Fruit fly (Drosophila melanogaster) whole organism, wandering third instar larva: ENCODE data around the gene CG8042.
A peak's percentile ranks its signal among the peaks of the same experiment; 100 is the strongest.

Source experiments
- CG32264 ChIP-seq: fragments of 200-800 bp; sonication (Bioruptor generic); optimal IDR thresholded peaks from 2 replicates; lab custom pipeline; 2016; ENCODE audit warnings: missing biosample characterization, missing genetic modification characterization
- GATAd ChIP-seq: sonication (Bioruptor generic); optimal IDR thresholded peaks from 2 replicates; lab custom pipeline; 2016; ENCODE audit warnings: missing biosample characterization, missing genetic modification characterization
- HLH106 ChIP-seq: fragments of 200-800 bp; optimal IDR thresholded peaks from 3 replicates; lab custom pipeline; 2019; ENCODE audit warnings: missing biosample characterization, mild to moderate bottlenecking, missing genetic modification characterization, moderate library complexity
- Hnf4 ChIP-seq: fragments of 200-800 bp; sonication (Bioruptor generic); optimal IDR thresholded peaks from 2 replicates; lab custom pipeline; 2016; ENCODE audit warnings: missing biosample characterization, mild to moderate bottlenecking, missing genetic modification characterization
- Hr78 ChIP-seq: fragments of >200 bp; optimal IDR thresholded peaks from 2 replicates; lab custom pipeline; 2017; ENCODE audit warnings: missing biosample characterization, missing genetic modification characterization
- Hr83 ChIP-seq: fragments of 200-300 bp; sonication (Bioruptor generic); optimal IDR thresholded peaks from 2 replicates; lab custom pipeline; 2016; ENCODE audit warnings: missing biosample characterization, mild to moderate bottlenecking, missing genetic modification characterization, moderate library complexity; ENCODE audit not compliant: poor library complexity, severe bottlenecking
- Jra ChIP-seq: sonication (Bioruptor generic); optimal IDR thresholded peaks from 2 replicates; lab custom pipeline; 2016; ENCODE audit warnings: missing biosample characterization, missing genetic modification characterization
- Mio ChIP-seq: sonication (Bioruptor generic); optimal IDR thresholded peaks from 2 replicates; lab custom pipeline; 2016; ENCODE audit warnings: missing biosample characterization, missing genetic modification characterization
- Myc ChIP-seq: fragments of >200 bp; optimal IDR thresholded peaks from 2 replicates; lab custom pipeline; 2017
- N ChIP-seq: fragments of >200 bp; optimal IDR thresholded peaks from 2 replicates; lab custom pipeline; 2018; ENCODE audit warnings: missing biosample characterization, missing external identifiers, missing genetic modification characterization
- OdsH ChIP-seq: fragments of 200-800 bp; sonication (Bioruptor generic); optimal IDR thresholded peaks from 2 replicates; lab custom pipeline; 2016; ENCODE audit warnings: missing biosample characterization, mild to moderate bottlenecking, missing genetic modification characterization
- Rel ChIP-seq, 2 experiments: fragments of 200-800 bp; sonication (Bioruptor generic) in 1 of 2; optimal IDR thresholded peaks; 2 replicates in 1 of 2; 3 replicates in 1 of 2; lab custom pipeline; 2016 to 2019; ENCODE audit warnings: mild to moderate bottlenecking in 2 of 2, missing biosample characterization in 2 of 2, missing genetic modification characterization in 2 of 2, moderate library complexity in 1 of 2
- Sp1 ChIP-seq: fragments of 200-800 bp; sonication (Bioruptor generic); optimal IDR thresholded peaks from 3 replicates; lab custom pipeline; 2019; ENCODE audit warnings: missing biosample characterization, mild to moderate bottlenecking, missing genetic modification characterization, moderate library complexity
- Vsx2 ChIP-seq: fragments of 200-300, 225-300 bp; sonication (Bioruptor generic); optimal IDR thresholded peaks from 2 replicates; lab custom pipeline; 2018; ENCODE audit warnings: missing biosample characterization, missing genetic modification characterization; ENCODE audit not compliant: partially characterized antibody
- br ChIP-seq: fragments of 200-800 bp; sonication (Bioruptor generic); optimal IDR thresholded peaks from 2 replicates; lab custom pipeline; 2016; ENCODE audit warnings: missing biosample characterization, missing genetic modification characterization
- brk ChIP-seq: fragments of 200-800 bp; sonication (Bioruptor generic); optimal IDR thresholded peaks from 2 replicates; lab custom pipeline; 2016; ENCODE audit warnings: missing biosample characterization, mild to moderate bottlenecking, missing genetic modification characterization
- dl ChIP-seq, 2 experiments: fragments of 175-275, 200-275 bp in 1 of 2; fragments of 200-275 bp in 1 of 2; sonication (Bioruptor generic); optimal IDR thresholded peaks; lab custom pipeline; 2018; ENCODE audit warnings: mild to moderate bottlenecking in 2 of 2, missing biosample characterization in 2 of 2, missing genetic modification characterization in 2 of 2, moderate library complexity in 2 of 2; ENCODE audit not compliant: partially characterized antibody in 2 of 2, insufficient read depth in 1 of 2
- dmrt93B ChIP-seq: fragments of 200-800 bp; sonication (Bioruptor generic); optimal IDR thresholded peaks from 2 replicates; lab custom pipeline; 2018; ENCODE audit warnings: missing biosample characterization, mild to moderate bottlenecking, missing genetic modification characterization
- ey ChIP-seq: fragments of 200-800 bp; sonication (Bioruptor generic); optimal IDR thresholded peaks from 2 replicates; lab custom pipeline; 2016; ENCODE audit warnings: missing biosample characterization, missing genetic modification characterization
- foxo ChIP-seq, 2 experiments: fragments of 200-800 bp; sonication (Bioruptor generic); optimal IDR thresholded peaks; 2 replicates in 1 of 2; 3 replicates in 1 of 2; lab custom pipeline; 2016 to 2017; ENCODE audit warnings: missing biosample characterization in 2 of 2, missing genetic modification characterization in 2 of 2
- fru ChIP-seq: fragments of 200-800 bp; sonication (Bioruptor generic); optimal IDR thresholded peaks from 3 replicates; lab custom pipeline; 2016; ENCODE audit warnings: missing biosample characterization, mild to moderate bottlenecking, missing genetic modification characterization
- h ChIP-seq: fragments of 200-800 bp; sonication (Bioruptor generic); optimal IDR thresholded peaks from 3 replicates; lab custom pipeline; 2016; ENCODE audit warnings: missing biosample characterization, mild to moderate bottlenecking, missing genetic modification characterization
- jim ChIP-seq: fragments of 175-275, 200-325 bp; sonication (Bioruptor generic); optimal IDR thresholded peaks from 2 replicates; lab custom pipeline; 2016; ENCODE audit warnings: missing biosample characterization, mild to moderate bottlenecking, missing genetic modification characterization
- lola ChIP-seq: fragments of >200 bp; optimal IDR thresholded peaks from 2 replicates; lab custom pipeline; 2017; ENCODE audit warnings: missing biosample characterization, missing genetic modification characterization
- pan ChIP-seq: fragments of >200 bp; optimal IDR thresholded peaks from 2 replicates; lab custom pipeline; 2017
- psq ChIP-seq: fragments of 200-800 bp; sonication (Bioruptor generic); optimal IDR thresholded peaks from 3 replicates; lab custom pipeline; 2017; ENCODE audit warnings: missing biosample characterization, mild to moderate bottlenecking, missing genetic modification characterization, moderate library complexity
- rgr ChIP-seq: fragments of 200-800 bp; sonication (Bioruptor generic); optimal IDR thresholded peaks from 3 replicates; lab custom pipeline; 2016; ENCODE audit warnings: missing biosample characterization, mild to moderate bottlenecking, missing genetic modification characterization
- sage ChIP-seq: fragments of 200-800 bp; sonication (Bioruptor generic); optimal IDR thresholded peaks from 2 replicates; lab custom pipeline; 2016; ENCODE audit warnings: missing biosample characterization, mild to moderate bottlenecking, missing genetic modification characterization
- sv ChIP-seq: fragments of 200-800 bp; sonication (Bioruptor generic); optimal IDR thresholded peaks from 3 replicates; lab custom pipeline; 2016; ENCODE audit warnings: missing biosample characterization, missing genetic modification characterization
- tai ChIP-seq: sonication (Bioruptor generic); optimal IDR thresholded peaks from 2 replicates; lab custom pipeline; 2016; ENCODE audit warnings: missing biosample characterization, missing genetic modification characterization
- woc ChIP-seq: sonication (Bioruptor generic); optimal IDR thresholded peaks from 2 replicates; lab custom pipeline; 2016; ENCODE audit warnings: missing biosample characterization, mild to moderate bottlenecking, missing genetic modification characterization

CG8042 gene

DNA sequence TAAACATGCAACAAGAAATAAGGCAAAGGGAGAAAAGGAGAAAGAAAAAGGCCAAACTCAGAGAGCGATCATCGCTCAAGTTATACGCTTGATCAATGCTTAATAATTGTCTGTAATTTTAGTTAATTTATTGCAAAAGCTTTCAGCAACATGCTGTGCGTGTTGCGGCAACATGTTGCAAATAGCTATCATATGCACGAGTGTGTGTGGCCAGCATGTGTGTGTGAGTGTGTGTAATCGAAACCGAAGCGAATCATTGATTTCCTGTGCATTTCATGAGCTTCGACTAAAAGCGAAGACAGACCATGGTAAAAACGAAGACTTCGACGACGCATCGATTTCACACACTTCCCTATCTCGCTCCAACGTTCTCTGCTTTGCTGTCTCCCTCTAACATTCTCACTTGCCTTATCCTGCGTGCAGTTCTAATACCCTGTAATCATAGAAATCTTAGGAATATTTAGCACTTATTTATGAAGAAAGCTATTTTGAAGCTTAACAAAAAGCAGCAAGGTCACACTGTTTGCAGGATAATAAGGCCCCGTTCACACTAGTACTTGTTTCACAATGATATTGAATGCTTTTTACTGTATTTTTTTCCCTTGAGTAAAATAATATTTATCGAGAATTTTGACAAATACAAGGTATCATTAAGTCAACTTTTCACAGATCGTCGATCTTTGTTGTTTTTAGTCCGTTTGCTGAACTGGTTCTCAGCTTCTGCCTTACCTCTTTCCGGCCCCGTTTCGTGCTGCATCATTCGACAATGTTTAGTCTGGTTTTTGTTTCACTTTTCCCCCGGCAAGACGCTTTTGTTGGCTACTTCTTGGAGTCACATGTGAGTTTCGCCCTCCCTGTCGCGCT is 38.4 kb upstream of the CG8042 start:
- TF ChIP-seq lola (GFP tag; lab: Kevin White, UChicago) (no peak), Sp1 (GFP tag; lab: Kevin White, UChicago) (peak; percentile 34), foxo (GFP tag; optimal IDR thresholded peaks at IDR 0.05; lab: Kevin White, UChicago) (peak in 1 of 2 experiments; percentile 34), sv (GFP tag; lab: Kevin White, UChicago) (no peak), dl (GFP tag; optimal IDR thresholded peaks at IDR 0.05; lab: Kevin White, UChicago; ENCODE audit: insufficient read depth in 1 of 2, partially characterized antibody in 2 of 2) (peak in 1 of 2 experiments; percentile 13), CG32264 (GFP tag; lab: Kevin White, UChicago) (no peak), Rel (GFP tag; optimal IDR thresholded peaks at IDR 0.05; lab: Kevin White, UChicago) (no peak), Rel (tag; optimal IDR thresholded peaks at IDR 0.05; lab: Kevin White, UChicago) (no peak), GATAd (GFP tag; lab: Kevin White, UChicago) (no peak), HLH106 (tag; lab: Kevin White, UChicago) (no peak), sage (GFP tag; lab: Kevin White, UChicago) (no peak), ey (GFP tag; lab: Kevin White, UChicago) (peak; percentile 54), Jra (GFP tag; lab: Kevin White, UChicago) (no peak), dmrt93B (peak; percentile 4), Hnf4 (GFP tag; lab: Kevin White, UChicago) (no peak), h (GFP tag; lab: Kevin White, UChicago) (peak; percentile 64), Vsx2 (GFP tag; lab: Kevin White, UChicago) (peak; percentile 35), N (GFP tag; lab: Kevin White, UChicago) (no peak), jim (no peak), tai (GFP tag; lab: Kevin White, UChicago) (peak; percentile 20), Myc (lab: Kevin White, UChicago) (no peak), rgr (GFP tag; lab: Kevin White, UChicago) (peak; percentile 28), woc (GFP tag; lab: Kevin White, UChicago) (peak; percentile 91), Hr78 (GFP tag; lab: Kevin White, UChicago) (no peak), Hr83 (no peak), br (GFP tag; lab: Kevin White, UChicago) (peak; percentile 31), fru (GFP tag; lab: Kevin White, UChicago) (peak; percentile 37), psq (GFP tag; lab: Kevin White, UChicago) (peak; percentile 61), OdsH (GFP tag; lab: Kevin White, UChicago) (peak; percentile 38), pan (lab: Kevin White, UChicago) (peak; percentile 35), brk (GFP tag; lab: Kevin White, UChicago) (no peak), Mio (GFP tag; lab: Kevin White, UChicago) (no peak)

dm6 chr3L:8005770-8006169 is 31.0 kb upstream of the CG8042 start:
- TF ChIP-seq CG32264 (GFP tag; lab: Kevin White, UChicago) = no peak
- no peak for TF ChIP-seq lola (GFP tag; lab: Kevin White, UChicago)
- TF ChIP-seq, all 38 proteins: peak for 0

DNA sequence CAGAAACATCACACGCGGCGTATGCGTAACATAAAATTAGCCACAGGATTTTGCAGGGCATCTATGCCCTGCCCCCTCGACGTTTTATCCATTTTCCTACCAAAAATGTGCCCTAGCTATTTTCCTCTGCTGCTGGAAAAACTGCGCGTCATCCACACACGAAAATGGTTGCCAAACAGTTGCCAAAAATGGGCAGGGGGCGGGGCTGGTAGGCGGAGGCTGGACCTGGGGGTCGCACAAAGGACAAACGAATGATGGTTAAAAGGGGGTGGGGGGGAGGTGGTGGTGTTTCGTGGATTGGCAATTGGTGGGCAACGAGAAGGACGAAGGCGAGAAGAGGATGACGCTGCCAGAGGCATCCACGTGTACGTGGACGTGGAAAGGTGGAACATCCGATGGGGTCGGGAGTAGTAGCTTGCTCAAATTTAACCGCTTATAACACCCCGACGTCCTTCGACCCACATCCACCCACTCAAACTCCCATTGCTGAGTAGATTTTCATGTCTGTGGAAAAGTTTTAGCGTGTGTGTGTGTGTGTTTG is 26.3 kb upstream of the CG8042 start:
- TF ChIP-seq br (GFP tag; lab: Kevin White, UChicago) (no peak), pan (lab: Kevin White, UChicago) (no peak), Jra (GFP tag; lab: Kevin White, UChicago) (no peak), Myc (lab: Kevin White, UChicago) (no peak), CG32264 (GFP tag; lab: Kevin White, UChicago) (no peak), jim (no peak), lola (GFP tag; lab: Kevin White, UChicago) (no peak), sv (GFP tag; lab: Kevin White, UChicago) (no peak), brk (GFP tag; lab: Kevin White, UChicago) (no peak), Rel (GFP tag; optimal IDR thresholded peaks at IDR 0.05; lab: Kevin White, UChicago) (no peak), Rel (tag; optimal IDR thresholded peaks at IDR 0.05; lab: Kevin White, UChicago) (no peak), Hr83 (no peak)
- TF ChIP-seq, all 38 proteins: peak for 0
